Fruit fly (Drosophila melanogaster) whole organism, embryonic: ENCODE results near the gene Acp32CD.

ENCODE experiments used
- C15 ChIP-seq: fragments of 200-800 bp; sonication (Bioruptor generic); IDR thresholded peaks from 3 replicates; pipeline ENCODE4 v1.3.6; 2022; ENCODE audit warnings: missing biosample characterization, missing genetic modification characterization
- CG10431 ChIP-seq: fragments of 200-800 bp; sonication (Bioruptor generic); optimal IDR thresholded peaks from 3 replicates; lab custom pipeline; 2018; ENCODE audit warnings: missing biosample characterization, mild to moderate bottlenecking, missing genetic modification characterization
- CG10654 ChIP-seq: fragments of 200-800 bp; sonication (Bioruptor generic); optimal IDR thresholded peaks from 2 replicates; lab custom pipeline; 2016; ENCODE audit warnings: missing biosample characterization, missing genetic modification characterization
- CG13624 ChIP-seq: fragments of 200-800 bp; sonication (Bioruptor generic); optimal IDR thresholded peaks from 2 replicates; lab custom pipeline; 2016; ENCODE audit warnings: missing biosample characterization, missing genetic modification characterization
- CG14441 ChIP-seq: fragments of 200-800 bp; sonication (Bioruptor generic); IDR thresholded peaks from 2 replicates; pipeline ENCODE4 v1.3.6; 2022; ENCODE audit warnings: missing biosample characterization, missing genetic modification characterization
- CG17186 ChIP-seq: fragments of 200-800 bp; sonication (Bioruptor generic); optimal IDR thresholded peaks from 3 replicates; lab custom pipeline; 2017; ENCODE audit warnings: missing biosample characterization, missing genetic modification reagents, missing genetic modification characterization
- CG17361 ChIP-seq: fragments of 200-800 bp; sonication (Bioruptor generic); IDR thresholded peaks from 3 replicates; pipeline ENCODE4 v1.3.6; 2022; ENCODE audit warnings: missing biosample characterization, missing genetic modification characterization
- CG17385 ChIP-seq: fragments of 200-800 bp; sonication (Bioruptor generic); optimal IDR thresholded peaks from 3 replicates; lab custom pipeline; 2018; ENCODE audit warnings: missing biosample characterization, mild to moderate bottlenecking, missing genetic modification characterization
- CG17829 ChIP-seq: fragments of 200-800 bp; optimal IDR thresholded peaks from 2 replicates; lab custom pipeline; 2019; ENCODE audit warnings: missing biosample characterization, mild to moderate bottlenecking, missing genetic modification characterization, moderate library complexity
- CG18476 ChIP-seq: fragments of 200-800 bp; sonication (Bioruptor generic); optimal IDR thresholded peaks from 2 replicates; lab custom pipeline; 2016; ENCODE audit warnings: missing biosample characterization, mild to moderate bottlenecking, missing genetic modification characterization
- CG2120 ChIP-seq: fragments of 200-800 bp; sonication (Bioruptor generic); optimal IDR thresholded peaks from 3 replicates; lab custom pipeline; 2016; ENCODE audit warnings: missing biosample characterization, missing genetic modification characterization
- CG2875 ChIP-seq: fragments of 200-800 bp; sonication (Bioruptor generic); optimal IDR thresholded peaks from 2 replicates; lab custom pipeline; 2017; ENCODE audit warnings: missing biosample characterization, mild to moderate bottlenecking, missing genetic modification characterization, missing genetic modification reagents
- CG31224 ChIP-seq: fragments of 200-800 bp; sonication (Bioruptor generic); IDR thresholded peaks from 2 replicates; pipeline ENCODE4 v1.3.6; 2022; ENCODE audit warnings: missing biosample characterization, missing genetic modification characterization
- CG31441 ChIP-seq: fragments of 200-800 bp; sonication (Bioruptor generic); IDR thresholded peaks from 2 replicates; pipeline ENCODE4 v1.3.6; 2022; ENCODE audit warnings: missing biosample characterization, missing genetic modification characterization
- CG32772 ChIP-seq: fragments of 200-800 bp; sonication (Bioruptor generic); IDR thresholded peaks from 2 replicates; pipeline ENCODE4 v1.3.6; 2022; ENCODE audit warnings: missing biosample characterization, missing genetic modification characterization
- CG9727 ChIP-seq: fragments of 200-800 bp; sonication (Bioruptor generic); optimal IDR thresholded peaks from 3 replicates; lab custom pipeline; 2017; ENCODE audit warnings: missing biosample characterization, mild to moderate bottlenecking, missing genetic modification characterization
- Dek ChIP-seq: fragments of 200-800 bp; sonication (Bioruptor generic); optimal IDR thresholded peaks from 3 replicates; lab custom pipeline; 2019; ENCODE audit warnings: missing biosample characterization, mild to moderate bottlenecking, missing genetic modification characterization, moderate library complexity
- Dip2 ChIP-seq: fragments of 200-800 bp; sonication (Bioruptor generic); IDR thresholded peaks from 2 replicates; pipeline ENCODE4 v1.3.6; 2022; ENCODE audit warnings: missing biosample characterization, missing genetic modification characterization
- Doc3 ChIP-seq: fragments of 200-800 bp; sonication (Bioruptor generic); IDR thresholded peaks from 3 replicates; pipeline ENCODE4 v1.3.6; 2022; ENCODE audit warnings: missing biosample characterization, missing genetic modification characterization; ENCODE audit not compliant: partially characterized antibody
- H2.0 ChIP-seq: fragments of 200-800 bp; sonication (Bioruptor generic); IDR thresholded peaks from 2 replicates; pipeline ENCODE4 v1.3.6; 2022; ENCODE audit warnings: missing biosample characterization, missing genetic modification characterization
- HHEX ChIP-seq: fragments of 200-800 bp; sonication (Bioruptor generic); optimal IDR thresholded peaks from 3 replicates; lab custom pipeline; 2017; ENCODE audit warnings: missing biosample characterization, mild to moderate bottlenecking, missing genetic modification characterization, missing genetic modification reagents
- Hr51 ChIP-seq, 2 experiments: fragments of 200-800 bp; sonication (Bioruptor generic); optimal IDR thresholded peaks; 2 replicates in 1 of 2; 3 replicates in 1 of 2; lab custom pipeline; 2016 to 2018; ENCODE audit warnings: missing biosample characterization in 2 of 2, missing genetic modification characterization in 2 of 2, mild to moderate bottlenecking in 1 of 2, moderate library complexity in 1 of 2
- Hsf ChIP-seq: fragments of 200-800 bp; sonication (Bioruptor generic); optimal IDR thresholded peaks from 3 replicates; lab custom pipeline; 2016; ENCODE audit warnings: missing biosample characterization, missing genetic modification characterization
- Jarid2 ChIP-seq: fragments of 200-800 bp; sonication (Bioruptor generic); optimal IDR thresholded peaks from 3 replicates; lab custom pipeline; 2017; ENCODE audit warnings: mild to moderate bottlenecking, missing biosample characterization, missing genetic modification reagents, missing genetic modification characterization
- MESR4 ChIP-seq: fragments of 200-800 bp; sonication (Bioruptor generic); optimal IDR thresholded peaks from 2 replicates; lab custom pipeline; 2018; ENCODE audit warnings: missing biosample characterization, mild to moderate bottlenecking, missing genetic modification characterization, moderate library complexity
- Nf-YC ChIP-seq: fragments of 200-800 bp; optimal IDR thresholded peaks from 3 replicates; lab custom pipeline; 2019; ENCODE audit warnings: missing biosample characterization, mild to moderate bottlenecking, missing genetic modification characterization, moderate library complexity
- Pdp1 ChIP-seq, 2 experiments: fragments of 200-800 bp; sonication (Bioruptor generic); optimal IDR thresholded peaks; 3 replicates each; lab custom pipeline; 2016; ENCODE audit warnings: missing biosample characterization in 2 of 2, missing genetic modification characterization in 2 of 2, mild to moderate bottlenecking in 1 of 2, moderate library complexity in 1 of 2
- Rx ChIP-seq: fragments of 200-800 bp; sonication (Bioruptor generic); IDR thresholded peaks from 2 replicates; pipeline ENCODE4 v1.3.6; 2022; ENCODE audit warnings: missing biosample characterization, missing genetic modification characterization
- Side ChIP-seq: fragments of 200-800 bp; sonication (Bioruptor generic); optimal IDR thresholded peaks from 2 replicates; lab custom pipeline; 2016; ENCODE audit warnings: missing biosample characterization, missing genetic modification characterization
- TFAM ChIP-seq: fragments of 200-800 bp; sonication (Bioruptor generic); optimal IDR thresholded peaks from 2 replicates; lab custom pipeline; 2017; ENCODE audit warnings: missing biosample characterization, missing genetic modification characterization, inconsistent platforms
- Usf ChIP-seq: fragments of 200-800 bp; sonication (Bioruptor generic); optimal IDR thresholded peaks from 2 replicates; lab custom pipeline; 2017; ENCODE audit warnings: missing genotype, missing biosample characterization, missing genetic modification characterization
- aop ChIP-seq: fragments of 200-800 bp; sonication (Bioruptor generic); IDR thresholded peaks from 2 replicates; pipeline ENCODE4 v1.3.6; 2022; ENCODE audit warnings: missing biosample characterization, missing genetic modification characterization
- bab2 ChIP-seq: fragments of 200-800 bp; sonication (Bioruptor generic); optimal IDR thresholded peaks from 2 replicates; lab custom pipeline; 2016; ENCODE audit warnings: missing biosample characterization, missing genetic modification characterization
- bigmax ChIP-seq: fragments of 200-800 bp; sonication (Bioruptor generic); optimal IDR thresholded peaks from 2 replicates; lab custom pipeline; 2018; ENCODE audit warnings: missing biosample characterization, mild to moderate bottlenecking, missing genetic modification characterization
- bowl ChIP-seq: fragments of 200-800 bp; sonication (Bioruptor generic); IDR thresholded peaks from 2 replicates; pipeline ENCODE4 v1.3.6; 2022; ENCODE audit warnings: missing biosample characterization, missing genetic modification characterization
- cg ChIP-seq: fragments of 200-800 bp; sonication (Bioruptor generic); optimal IDR thresholded peaks from 3 replicates; lab custom pipeline; 2019; ENCODE audit warnings: missing biosample characterization, mild to moderate bottlenecking, missing genetic modification characterization, moderate library complexity
- da ChIP-seq: fragments of 200-800 bp; sonication (Bioruptor generic); optimal IDR thresholded peaks from 2 replicates; lab custom pipeline; 2016; ENCODE audit warnings: missing biosample characterization, missing genetic modification characterization
- dmrt99B ChIP-seq: fragments of 200-800 bp; sonication (Bioruptor generic); optimal IDR thresholded peaks from 2 replicates; lab custom pipeline; 2018; ENCODE audit warnings: missing biosample characterization, mild to moderate bottlenecking, missing genetic modification characterization, moderate library complexity
- fd3F ChIP-seq: fragments of 200-800 bp; sonication (Bioruptor generic); optimal IDR thresholded peaks from 2 replicates; lab custom pipeline; 2018; ENCODE audit warnings: missing biosample characterization, mild to moderate bottlenecking, missing genetic modification characterization, moderate library complexity
- gem ChIP-seq: fragments of 200-800 bp; sonication (Bioruptor generic); optimal IDR thresholded peaks from 2 replicates; lab custom pipeline; 2019; ENCODE audit warnings: missing biosample characterization, mild to moderate bottlenecking, missing genetic modification characterization, moderate library complexity
- grn ChIP-seq: fragments of 200-800 bp; sonication (Bioruptor generic); optimal IDR thresholded peaks from 3 replicates; lab custom pipeline; 2017; ENCODE audit warnings: missing biosample characterization, missing genetic modification characterization
- insv ChIP-seq, 2 experiments: fragments of 200-800 bp; sonication (Bioruptor generic); optimal IDR thresholded peaks; 3 replicates each; lab custom pipeline; 2016 to 2018; ENCODE audit warnings: missing biosample characterization in 2 of 2, missing genetic modification characterization in 2 of 2
- mirr ChIP-seq: fragments of 200-800 bp; sonication (Bioruptor generic); optimal IDR thresholded peaks from 3 replicates; lab custom pipeline; 2018; ENCODE audit warnings: missing biosample characterization, mild to moderate bottlenecking, missing genetic modification characterization
- nau ChIP-seq: fragments of 200-800 bp; sonication (Bioruptor generic); optimal IDR thresholded peaks from 3 replicates; lab custom pipeline; 2017; ENCODE audit warnings: missing biosample characterization, mild to moderate bottlenecking, missing genetic modification characterization, missing genetic modification reagents
- nerfin-1 ChIP-seq: fragments of 200-800 bp; sonication (Bioruptor generic); optimal IDR thresholded peaks from 3 replicates; lab custom pipeline; 2019; ENCODE audit warnings: missing biosample characterization, mild to moderate bottlenecking, missing genetic modification characterization, moderate library complexity
- pnt ChIP-seq: fragments of 200-800 bp; sonication (Bioruptor generic); optimal IDR thresholded peaks from 3 replicates; lab custom pipeline; 2016; ENCODE audit warnings: missing biosample characterization, missing genetic modification characterization
- psq ChIP-seq: fragments of 200-800 bp; sonication (Bioruptor generic); optimal IDR thresholded peaks from 2 replicates; lab custom pipeline; 2017; ENCODE audit warnings: missing biosample characterization, missing genetic modification characterization
- repo ChIP-seq: fragments of 200-800 bp; sonication (Bioruptor generic); optimal IDR thresholded peaks from 2 replicates; lab custom pipeline; 2016; ENCODE audit warnings: missing biosample characterization, missing genetic modification characterization
- shn ChIP-seq: fragments of 200-800 bp; sonication (Bioruptor generic); optimal IDR thresholded peaks from 3 replicates; lab custom pipeline; 2016; ENCODE audit warnings: missing biosample characterization, missing genetic modification characterization
- sna ChIP-seq: fragments of 200-800 bp; sonication (Bioruptor generic); IDR thresholded peaks from 2 replicates; pipeline ENCODE4 v1.3.6; 2022; ENCODE audit warnings: missing biosample characterization, missing genetic modification characterization; ENCODE audit not compliant: partially characterized antibody
- sug ChIP-seq: fragments of 200-800 bp; optimal IDR thresholded peaks from 2 replicates; lab custom pipeline; 2019; ENCODE audit warnings: missing biosample characterization, mild to moderate bottlenecking, missing genetic modification characterization, moderate library complexity

The Acp32CD gene

dm6 chr2L:10970134-10970533 lies 45.3 kb upstream of the Acp32CD start, which contains the start of the genes Tmem214 and YL-1 (continued):
- TF ChIP-seq CG10431 (GFP tag; lab: Kevin White, UChicago) (no peak), C15 (GFP tag; lab: Robert Waterston, UW) (no peak), Nf-YC (peak; percentile 44), CG14441 (no peak), aop (GFP tag; lab: Robert Waterston, UW) (no peak), Hsf (GFP tag; lab: Kevin White, UChicago) (no peak), da (GFP tag; lab: Kevin White, UChicago) (no peak), sna (GFP tag; lab: Robert Waterston, UW) (peak; percentile 57; the same call in 1 of the 2 replicates), TFAM (no peak), CG31224 (GFP tag; lab: Robert Waterston, UW) (no peak), bigmax (no peak), CG17186 (GFP tag; lab: Kevin White, UChicago) (no peak), CG17829 (peak; percentile 45), CG13624 (GFP tag; lab: Kevin White, UChicago) (no peak), CG31441 (GFP tag; lab: Robert Waterston, UW) (0 out of 2 replicates have a peak, but pooled peaks have one; percentile 9), dmrt99B (tag; lab: Kevin White, UChicago) (no peak), insv (GFP tag; optimal IDR thresholded peaks at IDR 0.05; lab: Kevin White, UChicago) (peak in 1 of 2 experiments; percentile 10), CG2875 (GFP tag; lab: Kevin White, UChicago) (no peak), Jarid2 (GFP tag; lab: Kevin White, UChicago) (no peak), HHEX (no peak), CG32772 (GFP tag; lab: Robert Waterston, UW) (no peak), Pdp1 (GFP tag; optimal IDR thresholded peaks at IDR 0.05; lab: Kevin White, UChicago) (peak in 1 of 2 experiments; percentile 51), shn (GFP tag; lab: Kevin White, UChicago) (no peak), gem (tag; lab: Kevin White, UChicago) (peak; percentile 20), Hr51 (GFP tag; optimal IDR thresholded peaks at IDR 0.05; lab: Kevin White, UChicago) (no peak), CG17361 (GFP tag; lab: Robert Waterston, UW) (0 out of 3 replicates have a peak, but pooled peaks have one; percentile 28), fd3F (GFP tag; lab: Kevin White, UChicago) (no peak), Rx (GFP tag; lab: Robert Waterston, UW) (no peak), Dek (tag; lab: Kevin White, UChicago) (no peak), pnt (GFP tag; lab: Kevin White, UChicago) (no peak), H2.0 (no peak), mirr (GFP tag; lab: Kevin White, UChicago) (no peak), bab2 (GFP tag; lab: Kevin White, UChicago) (no peak), nau (no peak), CG9727 (GFP tag; lab: Kevin White, UChicago) (peak; percentile 7), cg (GFP tag; lab: Kevin White, UChicago) (no peak), MESR4 (GFP tag; lab: Kevin White, UChicago) (peak; percentile 22), Doc3 (no peak; the same call in 2 of the 3 replicates), bowl (no peak), grn (GFP tag; lab: Kevin White, UChicago) (no peak), CG10654 (GFP tag; lab: Kevin White, UChicago) (no peak), Usf (GFP tag; lab: Kevin White, UChicago) (no peak), Side (no peak), repo (GFP tag; lab: Kevin White, UChicago) (no peak), CG18476 (GFP tag; lab: Kevin White, UChicago) (no peak), nerfin-1 (tag; lab: Kevin White, UChicago) (no peak), psq (no peak), sug (tag; lab: Kevin White, UChicago) (no peak), CG17385 (GFP tag; lab: Kevin White, UChicago) (no peak), CG2120 (peak; percentile 6), Dip2 (GFP tag; lab: Robert Waterston, UW) (no peak)
